Worm (Caenorhabditis elegans) whole organism, early embryonic: ENCODE data around the gene cdf-1.

Experiments
- B0310.2 ChIP-seq: sonication (generic microtip); optimal IDR thresholded peaks from 2 replicates; lab custom pipeline; 2016; ENCODE audit warnings: mild to moderate bottlenecking, missing genetic modification characterization, missing compliant biosample characterization
- F13C5.2 ChIP-seq: sonication (generic microtip); optimal IDR thresholded peaks from 2 replicates; lab custom pipeline; 2017; ENCODE audit warnings: mild to moderate bottlenecking, missing genetic modification characterization, inconsistent platforms, missing compliant biosample characterization
- aly-1 ChIP-seq: sonication (generic microtip); optimal IDR thresholded peaks from 2 replicates; lab custom pipeline; 2016; ENCODE audit warnings: missing genetic modification characterization, missing compliant biosample characterization
- ama-1 ChIP-seq: fragments of 150-350 bp; optimal IDR thresholded peaks from 2 replicates; lab custom pipeline; 2014
- ceh-13 ChIP-seq: fragments of 200-800 bp; sonication (Bioruptor generic); optimal IDR thresholded peaks from 2 replicates; lab custom pipeline; 2018; ENCODE audit warnings: mild to moderate bottlenecking, missing genetic modification characterization, missing compliant biosample characterization
- ceh-36 ChIP-seq: sonication (generic microtip); optimal IDR thresholded peaks from 2 replicates; lab custom pipeline; 2016; ENCODE audit warnings: missing genetic modification characterization, inconsistent platforms, missing compliant biosample characterization
- ets-7 ChIP-seq: sonication (generic microtip); optimal IDR thresholded peaks from 2 replicates; lab custom pipeline; 2016; ENCODE audit warnings: missing genotype, missing genetic modification characterization, missing compliant biosample characterization
- flt-1 ChIP-seq: fragments of 200-800 bp; sonication (Bioruptor generic); IDR thresholded peaks from 2 replicates; pipeline ENCODE4 v1.3.6; 2022; ENCODE audit warnings: missing genetic modification characterization, missing compliant biosample characterization
- hmbx-1 ChIP-seq: sonication (generic microtip); optimal IDR thresholded peaks from 2 replicates; lab custom pipeline; 2016; ENCODE audit warnings: mild to moderate bottlenecking, missing genetic modification characterization, missing compliant biosample characterization
- hmg-4 ChIP-seq: fragments of 200-800 bp; sonication (Bioruptor generic); optimal IDR thresholded peaks from 2 replicates; lab custom pipeline; 2018; ENCODE audit warnings: mild to moderate bottlenecking, missing genetic modification characterization, missing compliant biosample characterization
- hnd-1 ChIP-seq: sonication (generic microtip); optimal IDR thresholded peaks from 2 replicates; lab custom pipeline; 2016; ENCODE audit warnings: missing genetic modification characterization, missing compliant biosample characterization
- pes-1 ChIP-seq: fragments of 200-800 bp; sonication (Bioruptor generic); IDR thresholded peaks from 2 replicates; pipeline ENCODE4 v1.3.6; 2022; ENCODE audit warnings: missing genetic modification reagents, missing genetic modification characterization, missing compliant biosample characterization
- scrt-1 ChIP-seq: fragments of 200-800 bp; sonication (Bioruptor generic); IDR thresholded peaks from 2 replicates; pipeline ENCODE4 v1.3.6; 2022; ENCODE audit warnings: missing genetic modification characterization, missing compliant biosample characterization
- sea-1 ChIP-seq: fragments of 200-800 bp; sonication (Bioruptor generic); conservative IDR thresholded peaks from 2 replicates; pipeline ENCODE4 v1.3.6; 2022; ENCODE audit warnings: missing genetic modification characterization, missing compliant biosample characterization
- tbx-11 ChIP-seq: fragments of 200-800 bp; sonication (Bioruptor generic); IDR thresholded peaks from 2 replicates; pipeline ENCODE4 v1.3.6; 2022; ENCODE audit warnings: missing genetic modification characterization, missing compliant biosample characterization
- tbx-37 ChIP-seq: fragments of 200-800 bp; sonication (Bioruptor generic); conservative IDR thresholded peaks from 2 replicates; pipeline ENCODE4 v1.3.6; 2022; ENCODE audit warnings: missing genetic modification reagents, missing genetic modification characterization, missing compliant biosample characterization
- tra-4 ChIP-seq: sonication (generic microtip); optimal IDR thresholded peaks from 2 replicates; lab custom pipeline; 2017; ENCODE audit warnings: missing genetic modification characterization, missing compliant biosample characterization

The cdf-1 gene

DNA sequence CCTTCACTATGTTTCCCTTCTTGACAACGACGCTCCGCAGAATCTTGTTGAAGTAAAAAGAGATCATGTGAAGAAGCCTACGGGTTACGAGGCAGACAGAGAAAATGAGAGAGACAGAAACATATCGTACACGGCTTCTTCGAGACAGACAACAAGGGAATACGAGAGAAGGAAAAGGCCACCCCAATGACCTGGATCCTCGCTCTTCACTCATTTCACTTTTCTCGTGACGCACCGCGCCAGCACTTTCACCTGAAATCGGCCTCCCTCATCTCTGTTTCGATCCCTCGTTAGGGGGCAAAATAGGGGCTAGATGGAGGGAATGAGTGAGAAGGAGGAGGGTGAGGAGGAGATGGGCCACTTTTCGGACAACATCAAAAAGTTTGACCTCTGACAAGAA lies 10.3 kb upstream of the cdf-1 start:
- TF ChIP-seq ceh-36 (tag; lab: Kevin White, UChicago) (no peak), hnd-1 (tag; lab: Kevin White, UChicago) (no peak), tbx-37 (GFP tag; lab: Robert Waterston, UW) (no peak), scrt-1 (GFP tag; lab: Robert Waterston, UW) (no peak), sea-1 (GFP tag; lab: Robert Waterston, UW) (no peak), flt-1 (GFP tag; lab: Robert Waterston, UW) (no peak), hmg-4 (GFP tag; lab: Kevin White, UChicago) (no peak), tbx-11 (no peak), B0310.2 (tag; lab: Kevin White, UChicago) (no peak)

- TF ChIP-seq scrt-1 (GFP tag; lab: Robert Waterston, UW) = no peak
- no peak for TF ChIP-seq flt-1 (GFP tag; lab: Robert Waterston, UW)
- TF ChIP-seq tbx-37 (GFP tag; lab: Robert Waterston, UW) = no peak
- TF ChIP-seq F13C5.2 = no peak
- no peak for TF ChIP-seq pes-1 (GFP tag; lab: Robert Waterston, UW)
- no peak for TF ChIP-seq tra-4 (tag; lab: Kevin White, UChicago)
These were observed 9.5 kb upstream of the cdf-1 start for ce11 chrX:6514466-6514865.

DNA sequence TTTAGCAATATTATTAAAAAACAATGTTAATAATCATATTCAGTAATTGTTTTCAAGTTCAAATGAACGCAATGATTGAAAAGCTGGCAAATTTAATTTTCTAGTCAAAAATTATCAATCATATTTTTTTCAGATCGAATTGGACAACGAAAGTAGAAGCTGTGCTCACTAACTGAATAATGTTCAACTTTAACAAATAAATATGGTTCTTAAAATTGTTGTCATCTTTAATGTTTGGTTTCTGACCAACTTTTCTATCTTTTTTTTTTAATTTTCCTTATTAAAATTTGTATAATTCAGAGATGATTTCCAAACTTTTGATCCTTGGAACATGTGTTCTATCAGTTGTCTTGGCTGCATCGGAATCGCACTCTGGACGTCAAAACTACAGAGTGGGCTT lies 7.0 kb upstream of the cdf-1 start, which contains the start of gene ttr-35:
TSS of gene ttr-35 (plus strand) at position 301 of the 400 bp plus-strand sequence.
- no peak for TF ChIP-seq hmbx-1 (tag; lab: Kevin White, UChicago)
- no peak for TF ChIP-seq scrt-1 (GFP tag; lab: Robert Waterston, UW)
- no peak for TF ChIP-seq B0310.2 (tag; lab: Kevin White, UChicago)
- TF ChIP-seq tbx-37 (GFP tag; lab: Robert Waterston, UW) = no peak
- no peak for TF ChIP-seq hnd-1 (tag; lab: Kevin White, UChicago)
- TF ChIP-seq ceh-36 (tag; lab: Kevin White, UChicago) = no peak
- TF ChIP-seq pes-1 (GFP tag; lab: Robert Waterston, UW) = no peak
- no peak for TF ChIP-seq F13C5.2
- no peak for TF ChIP-seq hmg-4 (GFP tag; lab: Kevin White, UChicago)
- no peak for TF ChIP-seq sea-1 (GFP tag; lab: Robert Waterston, UW)
- TF ChIP-seq ceh-13 = no peak
- no peak for TF ChIP-seq ama-1 (lab: Kevin White, UChicago)
- no peak for TF ChIP-seq tra-4 (tag; lab: Kevin White, UChicago)
- TF ChIP-seq aly-1 (tag; lab: Kevin White, UChicago) = no peak

DNA sequence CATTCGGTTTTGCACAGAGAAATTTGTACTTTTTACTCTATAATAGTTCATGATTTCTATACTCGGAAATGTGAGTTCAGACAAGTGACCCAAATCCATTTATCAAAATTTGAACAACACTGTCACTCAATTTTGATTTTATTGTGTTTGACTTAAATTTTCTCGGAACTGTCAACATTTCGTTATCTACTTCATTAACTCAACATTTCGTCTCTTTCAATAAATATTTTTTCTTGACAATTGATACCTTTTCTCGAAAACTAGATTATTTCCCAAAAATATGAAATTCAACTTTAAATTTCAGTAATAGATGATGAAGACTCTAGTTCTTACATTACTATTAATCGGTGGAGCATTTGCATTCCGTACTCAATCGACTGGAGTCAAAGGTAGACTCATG lies 5.7 kb upstream of the cdf-1 start, which contains the start of gene ttr-36:
TSS of gene ttr-36 (plus strand) at position 301 of the 400 bp plus-strand sequence.
- TF ChIP-seq tbx-11 (no peak), ceh-13 (no peak), hmg-4 (GFP tag; lab: Kevin White, UChicago) (no peak), ceh-36 (tag; lab: Kevin White, UChicago) (no peak), pes-1 (GFP tag; lab: Robert Waterston, UW) (no peak), ama-1 (lab: Kevin White, UChicago) (no peak), scrt-1 (GFP tag; lab: Robert Waterston, UW) (no peak)

DNA sequence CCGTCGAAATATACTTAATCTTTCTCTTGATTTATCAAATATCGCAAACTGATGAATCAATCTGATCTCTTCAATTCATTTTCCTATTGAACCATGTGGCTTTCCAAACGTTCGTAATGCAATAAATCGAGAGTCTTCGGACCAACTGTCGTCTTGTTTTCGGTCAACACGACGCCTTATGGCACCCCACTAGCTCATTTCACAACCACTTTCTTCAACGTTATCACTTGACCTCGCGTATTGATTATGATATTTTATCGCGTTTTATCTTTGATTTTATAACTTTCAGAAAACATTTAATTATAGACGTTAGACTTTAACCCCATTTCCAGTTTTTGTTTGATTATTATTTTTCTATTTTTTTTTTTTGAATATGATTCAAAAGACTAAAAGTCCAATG lies 4.9 kb upstream of the cdf-1 start:
- TF ChIP-seq aly-1 (tag; lab: Kevin White, UChicago) (no peak), tbx-11 (no peak), hmbx-1 (tag; lab: Kevin White, UChicago) (no peak), flt-1 (GFP tag; lab: Robert Waterston, UW) (no peak), tra-4 (tag; lab: Kevin White, UChicago) (no peak), sea-1 (GFP tag; lab: Robert Waterston, UW) (no peak), pes-1 (GFP tag; lab: Robert Waterston, UW) (no peak), ets-7 (no peak), hmg-4 (GFP tag; lab: Kevin White, UChicago) (no peak), hnd-1 (tag; lab: Kevin White, UChicago) (no peak), B0310.2 (tag; lab: Kevin White, UChicago) (no peak), scrt-1 (GFP tag; lab: Robert Waterston, UW) (no peak)

DNA sequence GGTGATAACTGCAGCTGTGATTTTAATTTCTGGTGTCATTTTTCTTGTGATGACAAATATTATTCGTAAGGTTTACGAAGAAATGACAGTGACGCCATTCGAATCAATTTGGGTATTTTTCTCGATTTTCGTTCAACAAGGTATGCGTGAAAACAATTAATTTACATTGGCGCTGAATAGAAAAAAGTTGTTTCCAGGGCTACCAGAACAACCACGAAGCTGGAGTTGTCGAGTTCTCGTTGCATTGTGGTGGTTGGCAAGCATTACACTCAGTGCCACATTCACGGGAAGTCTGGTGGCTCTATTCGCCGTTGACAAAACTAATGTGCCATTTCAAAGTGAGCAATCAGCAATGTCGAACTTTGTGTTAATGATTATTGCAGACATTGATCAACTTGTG lies 2.8 kb upstream of the cdf-1 start:
- TF ChIP-seq ceh-13 = no peak
- TF ChIP-seq sea-1 (GFP tag; lab: Robert Waterston, UW) = no peak
- TF ChIP-seq hmbx-1 (tag; lab: Kevin White, UChicago) = no peak
- TF ChIP-seq hnd-1 (tag; lab: Kevin White, UChicago) = no peak
- no peak for TF ChIP-seq tra-4 (tag; lab: Kevin White, UChicago)
- no peak for TF ChIP-seq aly-1 (tag; lab: Kevin White, UChicago)
- TF ChIP-seq pes-1 (GFP tag; lab: Robert Waterston, UW) = no peak
- no peak for TF ChIP-seq F13C5.2
- TF ChIP-seq ama-1 (lab: Kevin White, UChicago) = no peak
- no peak for TF ChIP-seq scrt-1 (GFP tag; lab: Robert Waterston, UW)
- TF ChIP-seq ceh-36 (tag; lab: Kevin White, UChicago) = no peak
- TF ChIP-seq tbx-37 (GFP tag; lab: Robert Waterston, UW) = no peak
- no peak for TF ChIP-seq B0310.2 (tag; lab: Kevin White, UChicago)

ce11 chrX:6505662-6506061 lies 719 bp upstream of the cdf-1 start, which contains the start of gene glr-8:
glr-8 (plus strand) TSS chrX:6505980.
- no peak for TF ChIP-seq flt-1 (GFP tag; lab: Robert Waterston, UW)
- TF ChIP-seq hmbx-1 (tag; lab: Kevin White, UChicago) = no peak
- TF ChIP-seq hmg-4 (GFP tag; lab: Kevin White, UChicago) = no peak
- no peak for TF ChIP-seq F13C5.2
- TF ChIP-seq B0310.2 (tag; lab: Kevin White, UChicago) = no peak
- TF ChIP-seq tbx-11 = no peak

ce11 chrX:6503148-6503547 lies 1.8 kb downstream of the cdf-1 start:
- TF ChIP-seq tbx-11 (no peak), flt-1 (GFP tag; lab: Robert Waterston, UW) (no peak), aly-1 (tag; lab: Kevin White, UChicago) (no peak), ama-1 (lab: Kevin White, UChicago) (no peak), hmbx-1 (tag; lab: Kevin White, UChicago) (no peak), tbx-37 (GFP tag; lab: Robert Waterston, UW) (no peak), sea-1 (GFP tag; lab: Robert Waterston, UW) (no peak)
